Worm (Caenorhabditis elegans): ENCODE results near the gene vha-12.

The vha-12 gene

DNA sequence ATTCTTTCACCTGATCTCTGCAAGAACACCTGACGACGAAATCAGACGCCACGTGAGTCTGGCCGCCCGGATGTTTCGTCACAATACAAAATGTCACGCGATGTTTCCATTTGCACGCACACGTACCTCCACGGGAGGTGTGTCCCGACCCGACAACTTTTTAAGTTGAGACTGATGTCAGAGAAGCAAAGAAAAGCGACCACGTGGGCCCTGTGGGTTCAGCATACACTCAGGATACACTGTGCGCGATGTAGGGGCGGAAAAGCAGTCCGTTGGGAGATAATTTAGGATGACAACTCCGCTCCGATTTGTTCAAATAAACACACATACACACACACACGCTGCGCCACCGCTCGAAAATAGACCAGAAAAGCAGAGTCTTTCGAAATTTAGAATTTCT is 48.7 kb upstream of the vha-12 start:
- TF ChIP-seq elt-2 (tag; optimal IDR thresholded peaks at IDR 0.05): peak; percentile 55
- TF ChIP-seq nhr-76 (tag; optimal IDR thresholded peaks at IDR 0.05): no peak
- peak; percentile 46 for TF ChIP-seq nhr-23 (tag; optimal IDR thresholded peaks at IDR 0.05)
- TF ChIP-seq lsy-12 (tag; optimal IDR thresholded peaks at IDR 0.05): peak; percentile 82
- peak; percentile 71 for TF ChIP-seq nfya-1 (tag; optimal IDR thresholded peaks at IDR 0.05; ENCODE audit: insufficient read depth)
- TF ChIP-seq tbx-2 (tag; optimal IDR thresholded peaks at IDR 0.05): peak; percentile 44
- TF ChIP-seq elt-1 (tag; optimal IDR thresholded peaks at IDR 0.05): no peak
- TF ChIP-seq eor-1 (tag; optimal IDR thresholded peaks at IDR 0.05): peak in 1 of 2 experiments; percentile 44
- peak; percentile 45 for TF ChIP-seq ztf-4 (tag; optimal IDR thresholded peaks at IDR 0.05)
- TF ChIP-seq ceh-9 (tag; optimal IDR thresholded peaks at IDR 0.05): no peak
- TF ChIP-seq ama-1 (optimal IDR thresholded peaks at IDR 0.05): peak; percentile 35
- TF ChIP-seq mdl-1 (tag; optimal IDR thresholded peaks at IDR 0.05): peak; percentile 88
- TF ChIP-seq nhr-43 (tag; optimal IDR thresholded peaks at IDR 0.05; ENCODE audit: poor library complexity, severe bottlenecking): peak; percentile 97
- TF ChIP-seq mml-1 (tag; optimal IDR thresholded peaks at IDR 0.05): peak; percentile 19
- peak; percentile 23 for TF ChIP-seq pqm-1 (tag; optimal IDR thresholded peaks at IDR 0.05)
- TF ChIP-seq nhr-11 (tag; optimal IDR thresholded peaks at IDR 0.05): no peak
- TF ChIP-seq ZK546.5 (tag; optimal IDR thresholded peaks at IDR 0.05): no peak
- peak; percentile 85 for TF ChIP-seq nhr-25 (tag; optimal IDR thresholded peaks at IDR 0.05)
- TF ChIP-seq pha-4 (tag; optimal IDR thresholded peaks at IDR 0.05): peak; percentile 87
- no peak for TF ChIP-seq ceh-16 (tag; optimal IDR thresholded peaks at IDR 0.05)

ce11 chrX:4142648-4143259 is 48.1 kb upstream of the vha-12 start:
- TF ChIP-seq fkh-2 (tag; optimal IDR thresholded peaks at IDR 0.05): no peak
- TF ChIP-seq elt-2 (tag; optimal IDR thresholded peaks at IDR 0.05): peak; percentile 69
- TF ChIP-seq nhr-25 (tag; optimal IDR thresholded peaks at IDR 0.05): no peak
- no peak for TF ChIP-seq mdl-1 (tag; optimal IDR thresholded peaks at IDR 0.05)
- peak; percentile 42 for TF ChIP-seq ceh-82 (tag; optimal IDR thresholded peaks at IDR 0.05)
- no peak for TF ChIP-seq skn-1 (tag; optimal IDR thresholded peaks at IDR 0.05)
- no peak for TF ChIP-seq nhr-67 (tag; optimal IDR thresholded peaks at IDR 0.05)
- TF ChIP-seq nhr-237 (tag; optimal IDR thresholded peaks at IDR 0.05): no peak
- TF ChIP-seq ZK546.5 (tag; optimal IDR thresholded peaks at IDR 0.05): no peak
- TF ChIP-seq ama-1 (optimal IDR thresholded peaks at IDR 0.05): peak; percentile 78
- TF ChIP-seq nhr-23 (tag; optimal IDR thresholded peaks at IDR 0.05): no peak
- no peak for TF ChIP-seq lin-15B (tag; optimal IDR thresholded peaks at IDR 0.05)
- TF ChIP-seq nhr-11 (tag; optimal IDR thresholded peaks at IDR 0.05): peak; percentile 64
- TF ChIP-seq ztf-4 (tag; optimal IDR thresholded peaks at IDR 0.05): no peak
- TF ChIP-seq nfya-1 (tag; optimal IDR thresholded peaks at IDR 0.05; ENCODE audit: insufficient read depth): peak; percentile 1
- TF ChIP-seq lin-39 (tag; optimal IDR thresholded peaks at IDR 0.05): peak; percentile 74
- TF ChIP-seq tbx-2 (tag; optimal IDR thresholded peaks at IDR 0.05): no peak
- peak; percentile 10 for TF ChIP-seq hmg-11 (tag; optimal IDR thresholded peaks at IDR 0.05)
- TF ChIP-seq eor-1 (tag; optimal IDR thresholded peaks at IDR 0.05): no peak
- TF ChIP-seq elt-1 (tag; optimal IDR thresholded peaks at IDR 0.05): no peak
- no peak for TF ChIP-seq nhr-28 (tag; optimal IDR thresholded peaks at IDR 0.05)
- no peak for TF ChIP-seq nhr-76 (tag; optimal IDR thresholded peaks at IDR 0.05)

- TF ChIP-seq fkh-2 (tag; optimal IDR thresholded peaks at IDR 0.05) (no peak), jun-1 (tag; optimal IDR thresholded peaks at IDR 0.05) (no peak), lsy-12 (tag; optimal IDR thresholded peaks at IDR 0.05) (peak; percentile 64), ama-1 (optimal IDR thresholded peaks at IDR 0.05) (peak; percentile 84), egl-27 (tag; optimal IDR thresholded peaks at IDR 0.05) (no peak), ceh-16 (tag; optimal IDR thresholded peaks at IDR 0.05) (no peak), nhr-25 (tag; optimal IDR thresholded peaks at IDR 0.05) (peak; percentile 64), nhr-77 (tag; optimal IDR thresholded peaks at IDR 0.05) (no peak), ZK546.5 (tag; optimal IDR thresholded peaks at IDR 0.05) (no peak), pha-4 (tag; optimal IDR thresholded peaks at IDR 0.05) (peak; percentile 3), nhr-23 (tag; optimal IDR thresholded peaks at IDR 0.05) (no peak), nhr-67 (tag; optimal IDR thresholded peaks at IDR 0.05) (no peak), nhr-43 (tag; optimal IDR thresholded peaks at IDR 0.05; ENCODE audit: poor library complexity, severe bottlenecking) (peak; percentile 72), mdl-1 (tag; optimal IDR thresholded peaks at IDR 0.05) (no peak), tbx-2 (tag; optimal IDR thresholded peaks at IDR 0.05) (no peak), sea-2 (GFP tag; optimal IDR thresholded peaks at IDR 0.05) (no peak), fos-1 (tag; optimal IDR thresholded peaks at IDR 0.05) (no peak), ceh-9 (tag; optimal IDR thresholded peaks at IDR 0.05) (no peak), lin-39 (tag; optimal IDR thresholded peaks at IDR 0.05) (no peak), elt-2 (tag; optimal IDR thresholded peaks at IDR 0.05) (no peak), nhr-12 (tag; optimal IDR thresholded peaks at IDR 0.05) (no peak), R02D3.7 (tag; optimal IDR thresholded peaks at IDR 0.05) (no peak), egl-5 (tag; optimal IDR thresholded peaks at IDR 0.05) (no peak), nhr-76 (tag; optimal IDR thresholded peaks at IDR 0.05) (no peak), nfya-1 (tag; optimal IDR thresholded peaks at IDR 0.05; ENCODE audit: insufficient read depth) (peak; percentile 17), nhr-237 (tag; optimal IDR thresholded peaks at IDR 0.05) (no peak), ztf-4 (tag; optimal IDR thresholded peaks at IDR 0.05) (no peak), nhr-11 (tag; optimal IDR thresholded peaks at IDR 0.05) (no peak), unc-39 (tag; optimal IDR thresholded peaks at IDR 0.05) (no peak), ceh-82 (tag; optimal IDR thresholded peaks at IDR 0.05) (no peak)
Measured at ce11 chrX:4143260-4144018, 47.5 kb upstream of the vha-12 start.
